Fruit fly (Drosophila melanogaster): Measurements from ENCODE around the gene otu.
A peak's percentile ranks its signal among the peaks of the same experiment; 100 is the strongest.

otu gene

DNA sequence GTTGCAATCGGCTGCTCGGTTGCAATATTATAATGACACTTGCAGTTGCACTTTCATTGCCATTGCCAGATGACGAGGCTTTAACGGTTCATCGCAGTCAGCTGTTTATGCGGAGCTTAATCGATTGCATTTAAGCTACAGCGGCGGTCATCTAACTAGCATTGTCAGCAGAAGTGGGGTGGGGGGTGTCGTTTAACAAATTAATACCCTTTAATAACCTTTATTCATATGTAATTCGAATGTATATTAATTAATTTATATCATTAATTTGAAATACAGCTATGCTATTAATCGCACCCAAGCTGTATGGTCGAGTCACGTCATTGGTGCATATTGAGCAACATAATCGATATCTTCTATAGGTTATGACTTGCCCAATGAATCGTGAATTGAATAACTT lies 3.5 kb upstream of the otu start (continued):
- TF ChIP-seq hth (optimal IDR thresholded peaks at IDR 0.05) (no peak), NC2β (GFP tag; optimal IDR thresholded peaks at IDR 0.05) (no peak), Abd-B (GFP tag; optimal IDR thresholded peaks at IDR 0.05) (peak; percentile 68), trh (GFP tag; optimal IDR thresholded peaks at IDR 0.05) (peak; percentile 48), CG16813 (GFP tag; IDR thresholded peaks at IDR 0.05; ENCODE audit: partially characterized antibody) (no peak), CG3995 (GFP tag; optimal IDR thresholded peaks at IDR 0.05) (no peak), BtbVII (GFP tag; optimal IDR thresholded peaks at IDR 0.05) (peak; percentile 62), slp2 (GFP tag; optimal IDR thresholded peaks at IDR 0.05) (no peak), fd102C (GFP tag; optimal IDR thresholded peaks at IDR 0.05) (no peak), CG7556 (GFP tag; optimal IDR thresholded peaks at IDR 0.05) (peak; percentile 42), cwo (GFP tag; optimal IDR thresholded peaks at IDR 0.05) (no peak), CG8765 (GFP tag; IDR thresholded peaks at IDR 0.05) (peak; percentile 45; the same call in 1 of the 2 replicates), Dbx (GFP tag; IDR thresholded peaks at IDR 0.05) (0 out of 3 replicates have a peak, but pooled peaks have one; percentile 16), pzg (GFP tag; optimal IDR thresholded peaks at IDR 0.05) (no peak), CG5245 (GFP tag; optimal IDR thresholded peaks at IDR 0.05) (peak; percentile 64), CG8924 (tag; optimal IDR thresholded peaks at IDR 0.05) (peak; percentile 76), ssp (GFP tag; IDR thresholded peaks at IDR 0.05) (peak; percentile 66), Side (GFP tag; optimal IDR thresholded peaks at IDR 0.05) (no peak), ash1 (GFP tag; optimal IDR thresholded peaks at IDR 0.05) (no peak), sqz (GFP tag; optimal IDR thresholded peaks at IDR 0.05) (peak; percentile 42), CG3281 (GFP tag; optimal IDR thresholded peaks at IDR 0.05) (peak; percentile 37), Rfx (GFP tag; IDR thresholded peaks at IDR 0.05) (peak; percentile 65), jing (GFP tag; optimal IDR thresholded peaks at IDR 0.05) (peak; percentile 55), Mrtf (GFP tag; IDR thresholded peaks at IDR 0.05) (peak; percentile 79), D (optimal IDR thresholded peaks at IDR 0.05) (no peak), D (GFP tag; optimal IDR thresholded peaks at IDR 0.05) (peak; percentile 71), vfl (GFP tag; optimal IDR thresholded peaks at IDR 0.05) (no peak), CG43689 (GFP tag; IDR thresholded peaks at IDR 0.05) (peak; percentile 39; the same call in 1 of the 2 replicates), fd3F (GFP tag; optimal IDR thresholded peaks at IDR 0.05) (peak; percentile 47), esg (GFP tag; conservative IDR thresholded peaks at IDR 0.05) (peak; percentile 78), sr (GFP tag; IDR thresholded peaks at IDR 0.05) (peak; percentile 77; the same call in 2 of the 3 replicates), Ssrp (tag; optimal IDR thresholded peaks at IDR 0.05) (peak; percentile 78), ase (GFP tag; IDR thresholded peaks at IDR 0.05) (peak; percentile 89), slou (GFP tag; optimal IDR thresholded peaks at IDR 0.05) (peak; percentile 39), CG2116 (GFP tag; optimal IDR thresholded peaks at IDR 0.05) (no peak), Sox100B (GFP tag; optimal IDR thresholded peaks at IDR 0.05) (peak; percentile 80), tio (GFP tag; optimal IDR thresholded peaks at IDR 0.05) (peak; percentile 53), dmrt11E (tag; optimal IDR thresholded peaks at IDR 0.05) (peak; percentile 39), CG9932 (GFP tag; IDR thresholded peaks at IDR 0.05) (0 out of 2 replicates have a peak, but pooled peaks have one; percentile 22), CG6654 (GFP tag; optimal IDR thresholded peaks at IDR 0.05) (peak; percentile 25), CG2678 (tag; optimal IDR thresholded peaks at IDR 0.05) (peak; percentile 82), pfk (GFP tag; optimal IDR thresholded peaks at IDR 0.05) (no peak), ham (GFP tag; IDR thresholded peaks at IDR 0.05) (no peak), CG4360 (GFP tag; IDR thresholded peaks at IDR 0.05) (peak; percentile 43; the same call in 1 of the 2 replicates), Ravus (GFP tag; IDR thresholded peaks at IDR 0.05) (peak; percentile 64), CG13894 (tag; optimal IDR thresholded peaks at IDR 0.05) (no peak), CG15696 (tag; optimal IDR thresholded peaks at IDR 0.05) (no peak), Ada2b (GFP tag; IDR thresholded peaks at IDR 0.05) (peak; percentile 90), H15 (GFP tag; IDR thresholded peaks at IDR 0.05) (peak; percentile 82), Stat92E (GFP tag; optimal IDR thresholded peaks at IDR 0.05) (no peak), dpn (GFP tag; optimal IDR thresholded peaks at IDR 0.05) (peak in 1 of 2 experiments; percentile 69)
